Worm (Caenorhabditis elegans) whole organism, young adult: Measurements from ENCODE around the gene phy-2.

Experiments used
- T26A5.8 ChIP-seq: sonication (generic microtip); optimal IDR thresholded peaks from 2 replicates; lab custom pipeline; 2016; ENCODE audit warnings: missing genetic modification characterization, missing compliant biosample characterization
- Y79H2A.3 ChIP-seq: fragments of 200-800 bp; sonication (Bioruptor generic); conservative IDR thresholded peaks from 2 replicates; pipeline ENCODE4 v1.3.6; 2022; ENCODE audit warnings: missing genetic modification reagents, missing genetic modification characterization, missing compliant biosample characterization
- gei-17 ChIP-seq: fragments of 200-800 bp; sonication (Bioruptor generic); optimal IDR thresholded peaks from 2 replicates; lab custom pipeline; 2018; ENCODE audit warnings: mild to moderate bottlenecking, missing genetic modification characterization, missing compliant biosample characterization
- lin-35 ChIP-seq, 3 experiments: fragments of 150-350 bp in 2 of 3; sonication (generic microtip) in 1 of 3; optimal IDR thresholded peaks; 2 replicates each; lab custom pipeline; 2014 to 2018; ENCODE audit warnings: missing biosample characterization in 3 of 3, missing genetic modification characterization in 3 of 3, missing genetic modification reagents in 3 of 3
- lsl-1 ChIP-seq: fragments of 200-800 bp; sonication (Bioruptor generic); optimal IDR thresholded peaks from 2 replicates; lab custom pipeline; 2018; ENCODE audit warnings: mild to moderate bottlenecking, missing genetic modification characterization, moderate library complexity, missing compliant biosample characterization
- nhr-179 ChIP-seq: sonication (generic microtip); optimal IDR thresholded peaks from 2 replicates; lab custom pipeline; 2016; ENCODE audit warnings: mild to moderate bottlenecking, missing genetic modification characterization, missing compliant biosample characterization
- xnd-1 ChIP-seq: sonication (generic microtip); optimal IDR thresholded peaks from 2 replicates; lab custom pipeline; 2016; ENCODE audit warnings: missing genotype, missing genetic modification reagents, missing genetic modification characterization, missing compliant biosample characterization

DNA sequence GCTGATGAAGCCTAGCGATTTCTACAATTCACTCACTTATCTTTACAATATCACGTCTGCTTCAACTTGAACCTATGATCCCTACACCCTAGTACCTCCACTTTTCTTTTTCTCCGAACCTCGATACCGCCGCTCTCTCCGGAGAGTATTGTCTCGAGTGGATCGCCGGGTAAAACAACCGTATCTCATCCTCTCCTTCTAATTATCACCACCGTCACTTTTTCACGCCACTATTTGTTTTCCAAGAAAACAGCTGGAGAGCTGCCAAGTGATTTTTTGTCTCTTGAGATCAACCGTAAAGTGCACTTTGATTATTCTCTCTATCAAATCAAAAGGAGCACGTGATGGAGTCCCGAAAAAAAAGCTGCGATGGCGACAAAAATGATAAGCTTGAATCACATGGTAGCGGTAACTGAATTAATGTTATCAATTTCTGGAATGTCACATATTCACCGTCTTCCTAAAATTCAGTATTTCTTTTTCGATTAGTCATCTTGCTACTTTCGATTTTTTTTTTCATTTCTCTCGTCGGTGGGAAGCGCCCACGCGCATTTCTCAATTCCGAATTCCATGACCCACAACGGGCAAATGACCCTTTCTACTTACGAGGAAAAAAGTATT is 16.1 kb downstream of the phy-2 start:
- TF ChIP-seq T26A5.8 = no peak
- TF ChIP-seq lsl-1 = no peak
- TF ChIP-seq nhr-179 = no peak
- no peak for TF ChIP-seq lin-35 (GFP tag; optimal IDR thresholded peaks at IDR 0.05; lab: Kevin White, UChicago)
- no peak for TF ChIP-seq gei-17 (GFP tag; lab: Kevin White, UChicago)
- no peak for TF ChIP-seq Y79H2A.3 (GFP tag; lab: Robert Waterston, UW)
- no peak for TF ChIP-seq xnd-1 (tag; lab: Kevin White, UChicago)
